Worm (Caenorhabditis elegans) whole organism, mixed stage, embryonic: ENCODE data around the gene C44H4.6.

Experiments
- M03D4.4 ChIP-seq: sonication (generic microtip); optimal IDR thresholded peaks from 2 replicates; lab custom pipeline; 2017; ENCODE audit warnings: mild to moderate bottlenecking, missing genetic modification characterization, missing compliant biosample characterization
- bed-3 ChIP-seq: fragments of 200-800 bp; sonication (Bioruptor generic); optimal IDR thresholded peaks from 3 replicates; lab custom pipeline; 2018; ENCODE audit warnings: mild to moderate bottlenecking, missing genetic modification characterization, moderate library complexity, missing compliant biosample characterization
- blmp-1 ChIP-seq: fragments of 150-350 bp; optimal IDR thresholded peaks from 2 replicates; lab custom pipeline; 2014; ENCODE audit warnings: missing biosample characterization, missing genetic modification characterization
- ceh-39 ChIP-seq: fragments of 150-350 bp; optimal IDR thresholded peaks from 2 replicates; lab custom pipeline; 2014; ENCODE audit warnings: missing biosample characterization, missing genetic modification characterization
- ceh-43 ChIP-seq: fragments of 200-800 bp; sonication (Bioruptor generic); optimal IDR thresholded peaks from 2 replicates; lab custom pipeline; 2018; ENCODE audit warnings: mild to moderate bottlenecking, missing genetic modification characterization, moderate library complexity, missing compliant biosample characterization
- ceh-83 ChIP-seq: fragments of 200-800 bp; sonication (Bioruptor generic); optimal IDR thresholded peaks from 2 replicates; lab custom pipeline; 2018; ENCODE audit warnings: mild to moderate bottlenecking, missing genetic modification characterization, missing compliant biosample characterization
- ces-1 ChIP-seq: fragments of 150-350 bp; optimal IDR thresholded peaks from 2 replicates; lab custom pipeline; 2014; ENCODE audit warnings: missing biosample characterization, missing genetic modification reagents, missing genetic modification characterization
- cnd-1 ChIP-seq: fragments of 200-800 bp; sonication (Bioruptor generic); optimal IDR thresholded peaks from 2 replicates; lab custom pipeline; 2018; ENCODE audit warnings: mild to moderate bottlenecking, missing genetic modification characterization, missing compliant biosample characterization
- drap-1 ChIP-seq: fragments of 200-800 bp; sonication (Bioruptor generic); optimal IDR thresholded peaks from 3 replicates; lab custom pipeline; 2018; ENCODE audit warnings: mild to moderate bottlenecking, missing genetic modification characterization, missing compliant biosample characterization
- elt-1 ChIP-seq: sonication (generic microtip); optimal IDR thresholded peaks from 2 replicates; lab custom pipeline; 2017; ENCODE audit warnings: missing genetic modification characterization, mild to moderate bottlenecking, missing compliant biosample characterization, antibody characterized with exemption, moderate library complexity, borderline replicate concordance; ENCODE audit not compliant: insufficient read depth
- elt-3 ChIP-seq: fragments of 150-350 bp; optimal IDR thresholded peaks from 2 replicates; lab custom pipeline; 2014; ENCODE audit warnings: missing biosample characterization, missing genetic modification characterization
- flh-1 ChIP-seq: fragments of 200-800 bp; sonication (Bioruptor generic); optimal IDR thresholded peaks from 2 replicates; lab custom pipeline; 2018; ENCODE audit warnings: mild to moderate bottlenecking, missing genetic modification characterization, moderate library complexity, missing compliant biosample characterization
- ham-2 ChIP-seq: fragments of 200-800 bp; sonication (Bioruptor generic); optimal IDR thresholded peaks from 2 replicates; lab custom pipeline; 2018; ENCODE audit warnings: mild to moderate bottlenecking, missing genetic modification characterization, missing compliant biosample characterization
- hlh-1 ChIP-seq: fragments of 150-350 bp; optimal IDR thresholded peaks from 2 replicates; lab custom pipeline; 2014; ENCODE audit warnings: missing biosample characterization, missing genetic modification reagents, missing genetic modification characterization
- lin-13 ChIP-seq: fragments of 150-350 bp; optimal IDR thresholded peaks from 2 replicates; lab custom pipeline; 2014; ENCODE audit warnings: missing biosample characterization, missing genetic modification characterization
- lin-32 ChIP-seq: fragments of 200-800 bp; sonication (Bioruptor generic); optimal IDR thresholded peaks from 2 replicates; lab custom pipeline; 2018; ENCODE audit warnings: mild to moderate bottlenecking, missing genetic modification characterization, missing compliant biosample characterization
- lsy-2 ChIP-seq: fragments of 150-350 bp; optimal IDR thresholded peaks from 2 replicates; lab custom pipeline; 2014; ENCODE audit warnings: missing biosample characterization, missing genetic modification characterization
- mab-5 ChIP-seq: fragments of 150-350 bp; optimal IDR thresholded peaks from 2 replicates; lab custom pipeline; 2014; ENCODE audit warnings: missing biosample characterization, missing genetic modification characterization
- mep-1 ChIP-seq: fragments of 150-350 bp; optimal IDR thresholded peaks from 2 replicates; lab custom pipeline; 2017; ENCODE audit warnings: missing biosample characterization, missing genetic modification reagents, missing genetic modification characterization, inconsistent platforms
- mls-2 ChIP-seq: sonication (generic microtip); optimal IDR thresholded peaks from 2 replicates; lab custom pipeline; 2016; ENCODE audit warnings: mild to moderate bottlenecking, missing genetic modification characterization, moderate library complexity, missing compliant biosample characterization
- nhr-12 ChIP-seq: fragments of 150-350 bp; optimal IDR thresholded peaks from 2 replicates; lab custom pipeline; 2014; ENCODE audit warnings: missing biosample characterization, missing genetic modification characterization
- nhr-2 ChIP-seq: fragments of 150-350 bp; optimal IDR thresholded peaks from 2 replicates; lab custom pipeline; 2014; ENCODE audit warnings: missing biosample characterization, missing genetic modification characterization
- nhr-237 ChIP-seq: fragments of 150-350 bp; optimal IDR thresholded peaks from 2 replicates; lab custom pipeline; 2014; ENCODE audit warnings: missing biosample characterization, missing genetic modification characterization
- nhr-28 ChIP-seq: fragments of 150-350 bp; optimal IDR thresholded peaks from 2 replicates; lab custom pipeline; 2014; ENCODE audit warnings: missing biosample characterization, missing genetic modification characterization
- nhr-76 ChIP-seq: sonication (generic microtip); optimal IDR thresholded peaks from 2 replicates; lab custom pipeline; 2017; ENCODE audit warnings: missing biosample characterization, missing genetic modification characterization
- pha-4 ChIP-seq: fragments of 150-350 bp; optimal IDR thresholded peaks from 2 replicates; lab custom pipeline; 2018; ENCODE audit warnings: missing biosample characterization, missing genetic modification reagents, missing genetic modification characterization
- sem-2 ChIP-seq: fragments of 200-800 bp; sonication (Bioruptor generic); optimal IDR thresholded peaks from 2 replicates; lab custom pipeline; 2018; ENCODE audit warnings: mild to moderate bottlenecking, missing genetic modification characterization, missing compliant biosample characterization
- sptf-1 ChIP-seq: sonication (generic microtip); optimal IDR thresholded peaks from 2 replicates; lab custom pipeline; 2017; ENCODE audit warnings: mild to moderate bottlenecking, missing genetic modification characterization, moderate library complexity, missing compliant biosample characterization
- tbx-8 ChIP-seq: fragments of 200-800 bp; sonication (Bioruptor generic); optimal IDR thresholded peaks from 2 replicates; lab custom pipeline; 2018; ENCODE audit warnings: mild to moderate bottlenecking, missing genetic modification characterization, moderate library complexity, missing compliant biosample characterization
- unc-120 ChIP-seq: sonication (generic microtip); optimal IDR thresholded peaks from 2 replicates; lab custom pipeline; 2017; ENCODE audit warnings: missing genetic modification characterization, missing compliant biosample characterization; ENCODE audit not compliant: poor library complexity, severe bottlenecking
- unc-39 ChIP-seq: fragments of 150-350 bp; optimal IDR thresholded peaks from 2 replicates; lab custom pipeline; 2014; ENCODE audit warnings: missing biosample characterization, missing genetic modification characterization
- unc-62 ChIP-seq: fragments of 150-350 bp; optimal IDR thresholded peaks from 2 replicates; lab custom pipeline; 2014; ENCODE audit warnings: missing biosample characterization, missing genetic modification reagents, missing genetic modification characterization
- zip-8 ChIP-seq: fragments of 150-350 bp; optimal IDR thresholded peaks from 2 replicates; lab custom pipeline; 2014; ENCODE audit warnings: missing biosample characterization, missing genetic modification characterization
- ztf-11 ChIP-seq: fragments of 150-350 bp; optimal IDR thresholded peaks from 2 replicates; lab custom pipeline; 2014; ENCODE audit warnings: missing biosample characterization, missing genetic modification characterization

C44H4.6 gene

DNA sequence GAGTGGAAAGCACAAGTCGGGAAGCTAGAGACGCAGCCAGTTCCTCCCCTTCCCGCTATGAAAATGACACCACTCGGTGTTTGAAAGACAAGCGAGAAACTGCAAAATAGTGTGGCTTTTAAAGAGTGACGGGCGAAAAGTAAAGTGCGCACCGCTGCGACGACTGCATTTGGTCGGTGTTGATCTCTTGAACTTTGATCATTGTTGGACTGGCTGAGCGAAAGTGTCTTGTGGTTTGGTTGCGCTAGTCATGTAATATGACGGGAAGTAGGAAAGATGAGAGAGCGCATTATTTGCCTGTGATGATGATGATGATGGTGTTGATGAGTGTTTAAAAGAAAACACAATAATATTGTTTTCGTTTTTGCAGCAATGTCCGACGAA is 38.9 kb downstream of the C44H4.6 start:
- TF ChIP-seq blmp-1: peak; percentile 74
- TF ChIP-seq ces-1 (GFP tag; lab: Kevin White, UChicago): peak; percentile 54
- peak; percentile 62 for TF ChIP-seq hlh-1 (tag; lab: Kevin White, UChicago)
- no peak for TF ChIP-seq mab-5 (tag; lab: Kevin White, UChicago)
- peak; percentile 30 for TF ChIP-seq sptf-1 (tag; lab: Kevin White, UChicago)
- no peak for TF ChIP-seq lin-32 (GFP tag; lab: Kevin White, UChicago)
- no peak for TF ChIP-seq ceh-83 (GFP tag; lab: Kevin White, UChicago)
- TF ChIP-seq drap-1 (GFP tag; lab: Kevin White, UChicago): peak; percentile 29
- no peak for TF ChIP-seq tbx-8 (GFP tag; lab: Kevin White, UChicago)
- TF ChIP-seq lin-13 (tag; lab: Kevin White, UChicago): no peak
- TF ChIP-seq nhr-12 (tag; lab: Kevin White, UChicago): no peak
- no peak for TF ChIP-seq zip-8 (tag; lab: Kevin White, UChicago)
- peak; percentile 94 for TF ChIP-seq ham-2 (GFP tag; lab: Kevin White, UChicago)
- TF ChIP-seq flh-1 (GFP tag; lab: Kevin White, UChicago): no peak
- TF ChIP-seq unc-39: no peak
- no peak for TF ChIP-seq mls-2 (tag; lab: Kevin White, UChicago)
- no peak for TF ChIP-seq bed-3 (GFP tag; lab: Kevin White, UChicago)
- TF ChIP-seq lsy-2 (tag; lab: Kevin White, UChicago): no peak
- TF ChIP-seq ceh-39 (tag; lab: Kevin White, UChicago): no peak
- TF ChIP-seq ztf-11 (tag; lab: Kevin White, UChicago): no peak
- TF ChIP-seq nhr-76 (tag; lab: Kevin White, UChicago): no peak
- peak; percentile 88 for TF ChIP-seq pha-4
- peak; percentile 85 for TF ChIP-seq unc-120 (tag; lab: Kevin White, UChicago)
- TF ChIP-seq M03D4.4 (tag; lab: Kevin White, UChicago): no peak
- TF ChIP-seq elt-1 (tag; lab: Kevin White, UChicago): peak; percentile 56
- peak; percentile 93 for TF ChIP-seq unc-62 (GFP tag; lab: Kevin White, UChicago)
- peak; percentile 93 for TF ChIP-seq elt-3 (tag; lab: Kevin White, UChicago)
- TF ChIP-seq nhr-2: no peak
- TF ChIP-seq mep-1 (tag; lab: Kevin White, UChicago): peak; percentile 45
- TF ChIP-seq cnd-1 (tag; lab: Kevin White, UChicago): no peak
- no peak for TF ChIP-seq sem-2 (GFP tag; lab: Kevin White, UChicago)
- TF ChIP-seq nhr-28 (tag; lab: Kevin White, UChicago): peak; percentile 23
- peak; percentile 95 for TF ChIP-seq nhr-237 (tag; lab: Kevin White, UChicago)

DNA sequence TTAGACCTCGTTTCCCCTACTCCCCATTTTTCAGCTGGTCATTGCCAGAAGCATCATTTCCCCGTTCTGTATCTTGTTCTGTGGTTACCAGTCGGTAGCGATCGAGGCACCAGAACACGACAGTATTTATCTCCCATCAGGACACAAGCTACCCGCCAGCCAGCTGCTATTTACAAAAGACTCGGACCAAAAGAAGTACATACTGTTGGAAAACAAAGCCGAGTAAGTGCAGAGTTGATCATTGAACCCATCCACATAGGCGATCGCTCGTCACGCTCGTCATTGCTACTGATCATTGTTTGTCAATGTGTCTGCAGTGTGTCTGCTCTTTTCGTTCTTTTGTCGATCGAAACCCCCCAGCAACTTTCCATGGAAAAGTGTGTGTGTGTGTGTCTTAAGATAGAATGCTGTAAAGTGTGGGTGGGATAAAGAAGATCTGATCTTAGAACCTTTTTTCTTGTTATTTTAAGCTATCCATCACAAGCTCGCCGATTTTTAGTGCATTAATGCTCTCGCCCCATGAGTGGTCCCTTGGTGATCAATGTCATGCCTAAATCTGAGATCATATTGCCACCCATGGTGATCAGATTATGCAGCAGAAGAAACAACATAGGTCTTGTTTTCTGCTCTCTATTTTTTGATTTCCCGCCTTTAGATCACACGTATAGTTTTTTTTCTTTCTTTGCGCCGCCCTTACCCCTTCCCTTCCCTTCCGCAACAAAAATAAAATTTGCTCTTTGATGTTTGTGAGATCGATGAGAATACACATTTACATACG is 39.4 kb downstream of the C44H4.6 start:
- TF ChIP-seq pha-4 (peak; percentile 52), nhr-2 (no peak)

DNA sequence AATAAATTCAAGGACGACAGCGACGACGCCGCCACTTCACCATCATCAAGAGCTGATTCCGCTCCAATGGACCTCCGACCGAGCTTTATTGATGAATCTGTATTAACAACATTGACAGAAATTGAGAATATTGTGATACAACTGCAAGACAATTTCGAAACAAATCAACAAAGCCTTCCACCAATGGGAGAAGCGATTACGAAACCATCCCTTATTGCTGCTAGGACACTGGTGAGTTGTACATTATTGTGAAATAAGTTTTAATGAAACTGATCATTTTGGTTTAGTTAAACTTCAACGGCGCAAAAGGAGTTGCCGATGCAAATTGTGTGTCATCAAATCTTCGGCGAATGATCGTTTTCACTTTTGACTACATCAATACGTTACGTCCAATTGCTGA is 40.1 kb downstream of the C44H4.6 start:
- TF ChIP-seq drap-1 (GFP tag; lab: Kevin White, UChicago) (no peak), unc-39 (no peak), zip-8 (tag; lab: Kevin White, UChicago) (no peak), M03D4.4 (tag; lab: Kevin White, UChicago) (no peak), nhr-237 (tag; lab: Kevin White, UChicago) (no peak), nhr-76 (tag; lab: Kevin White, UChicago) (no peak), elt-1 (tag; lab: Kevin White, UChicago) (no peak), mab-5 (tag; lab: Kevin White, UChicago) (no peak), ceh-43 (GFP tag; lab: Kevin White, UChicago) (no peak), unc-120 (tag; lab: Kevin White, UChicago) (no peak), hlh-1 (tag; lab: Kevin White, UChicago) (no peak), elt-3 (tag; lab: Kevin White, UChicago) (no peak)
